Worm (Caenorhabditis elegans) whole organism, early embryonic: Measurements from ENCODE around the gene lipl-4.

Experiments used
- B0310.2 ChIP-seq: sonication (generic microtip); optimal IDR thresholded peaks from 2 replicates; lab custom pipeline; 2016; ENCODE audit warnings: mild to moderate bottlenecking, missing genetic modification characterization, missing compliant biosample characterization
- F13C5.2 ChIP-seq: sonication (generic microtip); optimal IDR thresholded peaks from 2 replicates; lab custom pipeline; 2017; ENCODE audit warnings: mild to moderate bottlenecking, missing genetic modification characterization, inconsistent platforms, missing compliant biosample characterization
- aly-1 ChIP-seq: sonication (generic microtip); optimal IDR thresholded peaks from 2 replicates; lab custom pipeline; 2016; ENCODE audit warnings: missing genetic modification characterization, missing compliant biosample characterization
- ama-1 ChIP-seq: fragments of 150-350 bp; optimal IDR thresholded peaks from 2 replicates; lab custom pipeline; 2014
- ceh-13 ChIP-seq: fragments of 200-800 bp; sonication (Bioruptor generic); optimal IDR thresholded peaks from 2 replicates; lab custom pipeline; 2018; ENCODE audit warnings: mild to moderate bottlenecking, missing genetic modification characterization, missing compliant biosample characterization
- ceh-36 ChIP-seq: sonication (generic microtip); optimal IDR thresholded peaks from 2 replicates; lab custom pipeline; 2016; ENCODE audit warnings: missing genetic modification characterization, inconsistent platforms, missing compliant biosample characterization
- ets-7 ChIP-seq: sonication (generic microtip); optimal IDR thresholded peaks from 2 replicates; lab custom pipeline; 2016; ENCODE audit warnings: missing genotype, missing genetic modification characterization, missing compliant biosample characterization
- flt-1 ChIP-seq: fragments of 200-800 bp; sonication (Bioruptor generic); IDR thresholded peaks from 2 replicates; pipeline ENCODE4 v1.3.6; 2022; ENCODE audit warnings: missing genetic modification characterization, missing compliant biosample characterization
- hmbx-1 ChIP-seq: sonication (generic microtip); optimal IDR thresholded peaks from 2 replicates; lab custom pipeline; 2016; ENCODE audit warnings: mild to moderate bottlenecking, missing genetic modification characterization, missing compliant biosample characterization
- hmg-4 ChIP-seq: fragments of 200-800 bp; sonication (Bioruptor generic); optimal IDR thresholded peaks from 2 replicates; lab custom pipeline; 2018; ENCODE audit warnings: mild to moderate bottlenecking, missing genetic modification characterization, missing compliant biosample characterization
- hnd-1 ChIP-seq: sonication (generic microtip); optimal IDR thresholded peaks from 2 replicates; lab custom pipeline; 2016; ENCODE audit warnings: missing genetic modification characterization, missing compliant biosample characterization
- pes-1 ChIP-seq: fragments of 200-800 bp; sonication (Bioruptor generic); IDR thresholded peaks from 2 replicates; pipeline ENCODE4 v1.3.6; 2022; ENCODE audit warnings: missing genetic modification reagents, missing genetic modification characterization, missing compliant biosample characterization
- scrt-1 ChIP-seq: fragments of 200-800 bp; sonication (Bioruptor generic); IDR thresholded peaks from 2 replicates; pipeline ENCODE4 v1.3.6; 2022; ENCODE audit warnings: missing genetic modification characterization, missing compliant biosample characterization
- sea-1 ChIP-seq: fragments of 200-800 bp; sonication (Bioruptor generic); conservative IDR thresholded peaks from 2 replicates; pipeline ENCODE4 v1.3.6; 2022; ENCODE audit warnings: missing genetic modification characterization, missing compliant biosample characterization
- tbx-11 ChIP-seq: fragments of 200-800 bp; sonication (Bioruptor generic); IDR thresholded peaks from 2 replicates; pipeline ENCODE4 v1.3.6; 2022; ENCODE audit warnings: missing genetic modification characterization, missing compliant biosample characterization
- tbx-37 ChIP-seq: fragments of 200-800 bp; sonication (Bioruptor generic); conservative IDR thresholded peaks from 2 replicates; pipeline ENCODE4 v1.3.6; 2022; ENCODE audit warnings: missing genetic modification reagents, missing genetic modification characterization, missing compliant biosample characterization
- tra-4 ChIP-seq: sonication (generic microtip); optimal IDR thresholded peaks from 2 replicates; lab custom pipeline; 2017; ENCODE audit warnings: missing genetic modification characterization, missing compliant biosample characterization

Gene lipl-4

DNA sequence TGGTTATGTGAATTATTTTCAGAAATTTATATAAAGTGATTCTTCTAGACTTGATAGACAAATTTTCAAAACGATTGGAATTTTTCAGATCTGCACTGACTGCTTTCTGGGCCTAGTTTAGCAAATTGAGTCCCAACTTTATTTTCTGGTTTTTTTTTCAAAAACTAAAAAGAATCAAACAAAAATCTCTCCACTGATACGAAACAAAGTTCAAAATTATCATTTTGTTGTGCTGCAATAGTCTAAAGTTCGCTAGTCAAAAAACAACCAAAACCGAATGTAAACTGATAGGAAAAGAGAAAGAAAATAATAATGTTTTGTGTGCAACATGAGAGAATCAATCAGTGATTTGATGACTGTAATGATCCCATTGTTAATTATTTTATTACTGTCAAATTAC lies at the start of gene lipl-4:
lipl-4 (plus strand) TSS at position 301 of the 400 bp plus-strand sequence.
- TF ChIP-seq tra-4 (tag; lab: Kevin White, UChicago) (no peak), tbx-11 (GFP tag; lab: Robert Waterston, UW) (no peak), tbx-37 (GFP tag; lab: Robert Waterston, UW) (no peak), ceh-13 (GFP tag; lab: Kevin White, UChicago) (no peak), hnd-1 (no peak), scrt-1 (GFP tag; lab: Robert Waterston, UW) (no peak), B0310.2 (no peak), ets-7 (tag; lab: Kevin White, UChicago) (no peak), pes-1 (GFP tag; lab: Robert Waterston, UW) (no peak), sea-1 (GFP tag; lab: Robert Waterston, UW) (no peak), F13C5.2 (tag; lab: Kevin White, UChicago) (no peak), hmbx-1 (tag; lab: Kevin White, UChicago) (no peak), flt-1 (GFP tag; lab: Robert Waterston, UW) (no peak)

DNA sequence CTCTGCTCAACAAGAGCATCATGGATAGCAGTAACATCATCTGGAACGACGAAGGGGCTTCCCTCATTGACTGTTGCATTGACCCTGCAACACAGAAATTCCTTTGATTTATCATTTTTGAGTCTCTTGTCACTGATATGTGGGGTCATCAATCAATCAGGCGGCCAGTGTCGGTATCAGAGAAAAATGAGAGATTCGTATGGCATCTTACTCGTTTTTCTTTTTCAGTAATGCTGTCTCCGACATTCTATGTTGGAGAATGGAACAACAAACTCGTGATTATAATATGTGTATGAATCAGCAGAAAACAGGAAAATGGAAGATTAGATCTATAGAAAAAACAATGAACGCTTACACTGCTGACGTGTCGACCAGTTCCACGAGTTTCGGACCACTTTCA lies 46.8 kb upstream of the lipl-4 start:
- TF ChIP-seq hmbx-1 (tag; lab: Kevin White, UChicago), result no peak
- TF ChIP-seq tbx-37 (GFP tag; lab: Robert Waterston, UW), result no peak
- no peak for TF ChIP-seq ama-1 (lab: Kevin White, UChicago)
- no peak for TF ChIP-seq F13C5.2 (tag; lab: Kevin White, UChicago)
- TF ChIP-seq scrt-1 (GFP tag; lab: Robert Waterston, UW), result no peak
- no peak for TF ChIP-seq hnd-1
- TF ChIP-seq ceh-13 (GFP tag; lab: Kevin White, UChicago), result no peak
- TF ChIP-seq sea-1 (GFP tag; lab: Robert Waterston, UW), result no peak
- TF ChIP-seq aly-1 (tag; lab: Kevin White, UChicago), result no peak
- TF ChIP-seq hmg-4 (GFP tag; lab: Kevin White, UChicago), result no peak
- no peak for TF ChIP-seq tbx-11 (GFP tag; lab: Robert Waterston, UW)
- TF ChIP-seq tra-4 (tag; lab: Kevin White, UChicago), result no peak
- TF ChIP-seq ets-7 (tag; lab: Kevin White, UChicago), result no peak
- no peak for TF ChIP-seq B0310.2

DNA sequence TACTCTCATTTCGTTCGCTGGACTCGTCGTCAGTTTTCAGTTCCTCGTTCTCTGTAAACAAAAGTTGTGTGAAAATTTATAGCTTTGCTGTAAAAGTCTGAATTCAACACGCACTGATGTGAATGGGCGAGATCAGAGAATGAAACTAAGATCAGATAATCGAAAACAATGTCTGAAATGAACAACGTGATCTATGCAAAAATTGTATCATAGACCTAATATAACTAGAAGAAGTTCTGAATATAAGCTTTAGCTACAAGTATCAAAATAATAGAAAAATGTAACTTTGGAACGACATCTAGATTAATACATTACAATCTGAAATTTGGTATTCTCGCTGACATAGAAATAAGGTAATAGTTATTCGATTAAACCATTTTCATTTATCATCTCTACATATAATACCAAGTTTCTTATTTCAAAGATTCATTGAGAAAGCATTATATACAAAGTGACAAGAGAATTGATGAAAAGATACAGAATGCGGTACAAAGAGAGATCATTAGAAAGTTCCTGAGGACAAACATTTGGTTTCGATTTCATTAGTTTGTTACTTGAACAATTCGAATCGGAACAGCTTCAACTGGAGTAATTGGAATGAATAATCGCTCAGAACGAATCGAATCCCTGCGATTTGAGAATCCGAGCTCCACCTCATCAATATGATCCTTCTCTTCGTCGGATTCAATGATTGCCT lies 45.7 kb upstream of the lipl-4 start, which contains the start of gene moc-2:
moc-2 (minus strand) TSS at position 51 of the 697 bp plus-strand sequence.
- TF ChIP-seq ceh-36 (tag; lab: Kevin White, UChicago), result no peak
- TF ChIP-seq B0310.2, result no peak
- no peak for TF ChIP-seq pes-1 (GFP tag; lab: Robert Waterston, UW)
- no peak for TF ChIP-seq tbx-37 (GFP tag; lab: Robert Waterston, UW)
- TF ChIP-seq sea-1 (GFP tag; lab: Robert Waterston, UW), result no peak
- no peak for TF ChIP-seq tbx-11 (GFP tag; lab: Robert Waterston, UW)
- TF ChIP-seq F13C5.2 (tag; lab: Kevin White, UChicago), result no peak
- TF ChIP-seq ets-7 (tag; lab: Kevin White, UChicago), result no peak
- no peak for TF ChIP-seq aly-1 (tag; lab: Kevin White, UChicago)
- TF ChIP-seq scrt-1 (GFP tag; lab: Robert Waterston, UW), result no peak
- TF ChIP-seq hmg-4 (GFP tag; lab: Kevin White, UChicago), result no peak
- TF ChIP-seq flt-1 (GFP tag; lab: Robert Waterston, UW), result no peak
- TF ChIP-seq ceh-13 (GFP tag; lab: Kevin White, UChicago), result no peak
- TF ChIP-seq hmbx-1 (tag; lab: Kevin White, UChicago), result no peak
- no peak for TF ChIP-seq tra-4 (tag; lab: Kevin White, UChicago)
- TF ChIP-seq ama-1 (lab: Kevin White, UChicago), result no peak
- TF ChIP-seq hnd-1, result no peak

DNA sequence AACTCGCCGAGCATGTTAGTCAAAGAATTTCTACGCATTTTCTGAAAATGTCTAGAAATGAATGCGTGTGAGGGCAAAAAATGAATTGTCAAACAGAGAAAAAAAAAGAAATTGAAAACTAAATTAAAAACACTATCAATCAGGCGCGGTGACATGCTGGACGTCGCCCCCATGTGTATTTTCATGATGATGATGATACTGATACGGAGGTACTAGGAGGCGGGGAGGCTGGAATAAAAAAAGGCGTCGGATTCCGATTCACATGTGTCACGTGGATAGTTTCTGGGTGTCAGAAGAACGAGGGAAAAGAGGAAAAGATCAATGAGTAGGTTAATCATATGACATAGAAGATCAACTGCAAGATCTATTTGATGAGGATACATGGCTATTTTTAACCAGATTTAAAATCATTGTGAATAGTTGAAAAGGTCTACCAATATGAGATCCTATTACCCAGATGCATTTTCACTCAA lies 44.6 kb upstream of the lipl-4 start, which contains the start of gene W01A11.7:
W01A11.7 (minus strand) TSS at position 51 of the 473 bp plus-strand sequence.
- no peak for TF ChIP-seq tbx-37 (GFP tag; lab: Robert Waterston, UW)
- no peak for TF ChIP-seq scrt-1 (GFP tag; lab: Robert Waterston, UW)
- TF ChIP-seq pes-1 (GFP tag; lab: Robert Waterston, UW), result no peak
- TF ChIP-seq ets-7 (tag; lab: Kevin White, UChicago), result no peak
- no peak for TF ChIP-seq ceh-36 (tag; lab: Kevin White, UChicago)
- TF ChIP-seq hmg-4 (GFP tag; lab: Kevin White, UChicago), result no peak
- TF ChIP-seq ceh-13 (GFP tag; lab: Kevin White, UChicago), result no peak
- no peak for TF ChIP-seq hmbx-1 (tag; lab: Kevin White, UChicago)
- TF ChIP-seq B0310.2, result no peak
- no peak for TF ChIP-seq tra-4 (tag; lab: Kevin White, UChicago)
- TF ChIP-seq sea-1 (GFP tag; lab: Robert Waterston, UW), result no peak
- no peak for TF ChIP-seq aly-1 (tag; lab: Kevin White, UChicago)
- no peak for TF ChIP-seq ama-1 (lab: Kevin White, UChicago)
- TF ChIP-seq hnd-1, result no peak

DNA sequence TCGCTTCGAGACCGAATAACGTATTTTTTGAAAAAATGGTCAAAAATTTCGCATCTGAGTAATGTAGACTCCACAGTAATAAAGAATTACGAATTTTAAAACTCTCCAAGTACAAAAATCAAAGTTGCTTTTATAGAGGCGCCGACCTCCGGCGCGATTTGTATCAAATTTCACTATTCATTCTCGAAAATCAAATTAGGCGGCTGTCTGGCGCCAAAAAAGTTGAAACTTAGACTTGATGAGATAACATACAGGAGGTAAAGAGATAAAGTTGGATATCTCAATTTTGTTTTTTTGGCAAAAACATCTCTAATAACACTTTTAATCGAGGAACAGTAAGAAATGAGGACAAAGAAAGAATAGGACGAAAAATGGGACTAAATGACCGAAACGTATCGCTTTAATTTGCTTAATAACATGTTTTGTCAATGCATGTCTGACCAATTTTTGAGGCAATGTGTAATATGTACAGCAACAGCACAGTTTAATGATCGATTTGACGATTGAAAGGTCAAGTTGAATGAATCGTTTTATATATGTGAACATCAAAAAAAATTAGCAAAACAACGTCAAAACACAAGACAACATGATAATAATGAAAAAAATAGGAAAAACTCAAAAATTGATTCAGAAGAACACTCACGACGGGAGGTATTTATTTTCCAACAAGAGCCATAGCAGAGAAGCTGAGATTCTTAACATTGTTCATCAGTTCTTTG lies 43.6 kb upstream of the lipl-4 start:
- TF ChIP-seq pes-1 (GFP tag; lab: Robert Waterston, UW) (no peak), ama-1 (lab: Kevin White, UChicago) (no peak), F13C5.2 (tag; lab: Kevin White, UChicago) (no peak), B0310.2 (no peak), ets-7 (tag; lab: Kevin White, UChicago) (no peak)

DNA sequence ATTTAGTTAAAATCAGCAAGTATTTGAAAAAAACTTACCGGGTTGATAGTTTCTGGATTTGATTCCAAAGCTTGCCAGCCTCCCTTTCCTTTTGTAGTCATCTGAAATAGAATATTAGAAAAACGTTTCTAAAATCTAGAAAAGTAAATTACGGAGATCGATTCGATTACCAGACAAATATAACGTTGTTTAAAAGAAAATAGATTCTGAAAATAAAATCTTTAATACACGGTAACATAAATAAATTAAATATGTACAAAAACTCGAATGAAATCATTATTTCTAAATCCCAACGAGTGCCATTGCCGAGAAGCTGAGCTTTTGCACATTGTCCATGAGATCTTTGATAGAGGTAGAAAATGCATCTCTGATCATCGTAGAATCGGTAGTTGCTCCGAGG lies 41.3 kb upstream of the lipl-4 start, which contains the start of gene ubh-3:
ubh-3 (minus strand) TSS at position 101 of the 400 bp plus-strand sequence.
- TF ChIP-seq tra-4 (tag; lab: Kevin White, UChicago) (no peak), ama-1 (lab: Kevin White, UChicago) (no peak), scrt-1 (GFP tag; lab: Robert Waterston, UW) (no peak), hmbx-1 (tag; lab: Kevin White, UChicago) (no peak), ets-7 (tag; lab: Kevin White, UChicago) (no peak), pes-1 (GFP tag; lab: Robert Waterston, UW) (no peak), ceh-13 (GFP tag; lab: Kevin White, UChicago) (no peak), sea-1 (GFP tag; lab: Robert Waterston, UW) (no peak), tbx-37 (GFP tag; lab: Robert Waterston, UW) (no peak), hmg-4 (GFP tag; lab: Kevin White, UChicago) (no peak), aly-1 (tag; lab: Kevin White, UChicago) (no peak), ceh-36 (tag; lab: Kevin White, UChicago) (no peak), hnd-1 (no peak), flt-1 (GFP tag; lab: Robert Waterston, UW) (no peak)
